Worm (Caenorhabditis elegans) whole organism, mixed stage, embryonic: ENCODE results near the gene R02D5.1.

ENCODE experiments used
- bed-3 ChIP-seq: fragments of 200-800 bp; sonication (Bioruptor generic); optimal IDR thresholded peaks from 3 replicates; lab custom pipeline; 2018; ENCODE audit warnings: mild to moderate bottlenecking, missing genetic modification characterization, moderate library complexity, missing compliant biosample characterization
- ceh-43 ChIP-seq: fragments of 200-800 bp; sonication (Bioruptor generic); optimal IDR thresholded peaks from 2 replicates; lab custom pipeline; 2018; ENCODE audit warnings: mild to moderate bottlenecking, missing genetic modification characterization, moderate library complexity, missing compliant biosample characterization
- ceh-83 ChIP-seq: fragments of 200-800 bp; sonication (Bioruptor generic); optimal IDR thresholded peaks from 2 replicates; lab custom pipeline; 2018; ENCODE audit warnings: mild to moderate bottlenecking, missing genetic modification characterization, missing compliant biosample characterization
- ces-1 ChIP-seq: fragments of 150-350 bp; optimal IDR thresholded peaks from 2 replicates; lab custom pipeline; 2014; ENCODE audit warnings: missing biosample characterization, missing genetic modification reagents, missing genetic modification characterization
- drap-1 ChIP-seq: fragments of 200-800 bp; sonication (Bioruptor generic); optimal IDR thresholded peaks from 3 replicates; lab custom pipeline; 2018; ENCODE audit warnings: mild to moderate bottlenecking, missing genetic modification characterization, missing compliant biosample characterization
- elt-1 ChIP-seq: sonication (generic microtip); optimal IDR thresholded peaks from 2 replicates; lab custom pipeline; 2017; ENCODE audit warnings: missing genetic modification characterization, mild to moderate bottlenecking, missing compliant biosample characterization, antibody characterized with exemption, moderate library complexity, borderline replicate concordance; ENCODE audit not compliant: insufficient read depth
- flh-1 ChIP-seq: fragments of 200-800 bp; sonication (Bioruptor generic); optimal IDR thresholded peaks from 2 replicates; lab custom pipeline; 2018; ENCODE audit warnings: mild to moderate bottlenecking, missing genetic modification characterization, moderate library complexity, missing compliant biosample characterization
- hlh-1 ChIP-seq: fragments of 150-350 bp; optimal IDR thresholded peaks from 2 replicates; lab custom pipeline; 2014; ENCODE audit warnings: missing biosample characterization, missing genetic modification reagents, missing genetic modification characterization
- lin-13 ChIP-seq: fragments of 150-350 bp; optimal IDR thresholded peaks from 2 replicates; lab custom pipeline; 2014; ENCODE audit warnings: missing biosample characterization, missing genetic modification characterization
- lin-32 ChIP-seq: fragments of 200-800 bp; sonication (Bioruptor generic); optimal IDR thresholded peaks from 2 replicates; lab custom pipeline; 2018; ENCODE audit warnings: mild to moderate bottlenecking, missing genetic modification characterization, missing compliant biosample characterization
- nhr-12 ChIP-seq: fragments of 150-350 bp; optimal IDR thresholded peaks from 2 replicates; lab custom pipeline; 2014; ENCODE audit warnings: missing biosample characterization, missing genetic modification characterization
- nhr-2 ChIP-seq: fragments of 150-350 bp; optimal IDR thresholded peaks from 2 replicates; lab custom pipeline; 2014; ENCODE audit warnings: missing biosample characterization, missing genetic modification characterization
- nhr-237 ChIP-seq: fragments of 150-350 bp; optimal IDR thresholded peaks from 2 replicates; lab custom pipeline; 2014; ENCODE audit warnings: missing biosample characterization, missing genetic modification characterization
- nhr-76 ChIP-seq: sonication (generic microtip); optimal IDR thresholded peaks from 2 replicates; lab custom pipeline; 2017; ENCODE audit warnings: missing biosample characterization, missing genetic modification characterization
- snpc-4 ChIP-seq: fragments of 150-350 bp; optimal IDR thresholded peaks from 2 replicates; lab custom pipeline; 2014; ENCODE audit warnings: missing biosample characterization, missing genetic modification characterization
- tbx-8 ChIP-seq: fragments of 200-800 bp; sonication (Bioruptor generic); optimal IDR thresholded peaks from 2 replicates; lab custom pipeline; 2018; ENCODE audit warnings: mild to moderate bottlenecking, missing genetic modification characterization, moderate library complexity, missing compliant biosample characterization
- unc-120 ChIP-seq: sonication (generic microtip); optimal IDR thresholded peaks from 2 replicates; lab custom pipeline; 2017; ENCODE audit warnings: missing genetic modification characterization, missing compliant biosample characterization; ENCODE audit not compliant: poor library complexity, severe bottlenecking
- unc-39 ChIP-seq: fragments of 150-350 bp; optimal IDR thresholded peaks from 2 replicates; lab custom pipeline; 2014; ENCODE audit warnings: missing biosample characterization, missing genetic modification characterization
- unc-62 ChIP-seq: fragments of 150-350 bp; optimal IDR thresholded peaks from 2 replicates; lab custom pipeline; 2014; ENCODE audit warnings: missing biosample characterization, missing genetic modification reagents, missing genetic modification characterization
- zip-8 ChIP-seq: fragments of 150-350 bp; optimal IDR thresholded peaks from 2 replicates; lab custom pipeline; 2014; ENCODE audit warnings: missing biosample characterization, missing genetic modification characterization
- ztf-11 ChIP-seq: fragments of 150-350 bp; optimal IDR thresholded peaks from 2 replicates; lab custom pipeline; 2014; ENCODE audit warnings: missing biosample characterization, missing genetic modification characterization

R02D5.1 gene

ce11 chrV:14548510-14548909, 40.5 kb downstream of the R02D5.1 start:
- TF ChIP-seq unc-120 (peak; percentile 9), lin-32 (GFP tag; lab: Kevin White, UChicago) (no peak)

ce11 chrV:14556187-14556586, 48.1 kb downstream of the R02D5.1 start, which contains the start of gene srg-47:
Gene srg-47 (minus strand): TSS chrV:14556287.
- TF ChIP-seq tbx-8 (GFP tag; lab: Kevin White, UChicago) (no peak), ceh-43 (no peak), unc-39 (tag; lab: Kevin White, UChicago) (no peak), snpc-4 (tag; lab: Kevin White, UChicago) (no peak), ceh-83 (GFP tag; lab: Kevin White, UChicago) (no peak), zip-8 (tag; lab: Kevin White, UChicago) (no peak), flh-1 (GFP tag; lab: Kevin White, UChicago) (no peak), lin-32 (GFP tag; lab: Kevin White, UChicago) (no peak), ces-1 (GFP tag; lab: Kevin White, UChicago) (no peak), nhr-12 (tag; lab: Kevin White, UChicago) (no peak), nhr-76 (tag; lab: Kevin White, UChicago) (no peak), unc-120 (no peak), ztf-11 (tag; lab: Kevin White, UChicago) (no peak), nhr-237 (tag; lab: Kevin White, UChicago) (no peak), drap-1 (GFP tag; lab: Kevin White, UChicago) (no peak), lin-13 (tag; lab: Kevin White, UChicago) (no peak), nhr-2 (no peak), elt-1 (no peak), unc-62 (GFP tag; lab: Kevin White, UChicago) (no peak)

- TF ChIP-seq hlh-1 (tag; lab: Kevin White, UChicago) (no peak), zip-8 (tag; lab: Kevin White, UChicago) (no peak), bed-3 (no peak), ceh-43 (no peak), flh-1 (GFP tag; lab: Kevin White, UChicago) (no peak)
- TF ChIP-seq, all 35 proteins: peak for 0
Observed at ce11 chrV:14558757-14559156, 50.7 kb downstream of the R02D5.1 start, which contains the start of gene C53A5.9. Gene C53A5.9 (minus strand): TSS chrV:14558857.
